Worm (Caenorhabditis elegans) whole organism, L4/young adult: ENCODE data around the gene Y5H2B.3.
"Not testable (repeated sequence)": the region's sequence is repeated elsewhere in the genome, so short reads cannot be mapped to it uniquely, and the experiment has no call there.

ENCODE experiments used
- W03F9.2 ChIP-seq: fragments of 150-350 bp; optimal IDR thresholded peaks from 2 replicates; lab custom pipeline; 2014; ENCODE audit warnings: missing biosample characterization, missing genetic modification characterization
- dao-5 ChIP-seq: sonication (generic microtip); optimal IDR thresholded peaks from 2 replicates; lab custom pipeline; 2016; ENCODE audit warnings: missing genotype, missing genetic modification characterization, moderate library complexity, missing compliant biosample characterization
- him-1 ChIP-seq: sonication (generic microtip); optimal IDR thresholded peaks from 2 replicates; lab custom pipeline; 2016; ENCODE audit warnings: missing genotype, missing genetic modification reagents, missing genetic modification characterization, missing compliant biosample characterization

The Y5H2B.3 gene

ce11 chrV:2187864-2188345 is at the start of gene Y5H2B.3:
Gene Y5H2B.3 (plus strand): TSS chrV:2188295.
- no peak for TF ChIP-seq him-1 (tag; lab: Kevin White, UChicago)
- no peak for TF ChIP-seq dao-5 (tag; lab: Kevin White, UChicago)
- no peak for TF ChIP-seq W03F9.2

- TF ChIP-seq dao-5 (tag; lab: Kevin White, UChicago) (no peak), W03F9.2 (no peak), him-1 (tag; lab: Kevin White, UChicago) (no peak)
Measured at ce11 chrV:2139918-2140317, 48.2 kb upstream of the Y5H2B.3 start, which contains the start of gene F22F7.7. Gene F22F7.7 (minus strand): TSS chrV:2140042.

- not testable (repeated sequence) for TF ChIP-seq W03F9.2; him-1 (tag; lab: Kevin White, UChicago); dao-5 (tag; lab: Kevin White, UChicago)
Measured at ce11 chrV:2144408-2144807, 43.7 kb upstream of the Y5H2B.3 start, which contains the start of gene F22F7.12. Gene F22F7.12 (minus strand): TSS chrV:2144508.

ce11 chrV:2146044-2146443 is 42.1 kb upstream of the Y5H2B.3 start, which contains the start of gene str-52:
Gene str-52 (minus strand): TSS chrV:2146144.
- no peak for TF ChIP-seq W03F9.2

ce11 chrV:2146795-2147194 is 41.3 kb upstream of the Y5H2B.3 start, which contains the start of gene srbc-20:
Gene srbc-20 (plus strand): TSS chrV:2147095.
- TF ChIP-seq W03F9.2 (no peak), him-1 (tag; lab: Kevin White, UChicago) (no peak), dao-5 (tag; lab: Kevin White, UChicago) (no peak)

- TF ChIP-seq dao-5 (tag; lab: Kevin White, UChicago) (no peak), W03F9.2 (no peak), him-1 (tag; lab: Kevin White, UChicago) (no peak)
Measured at ce11 chrV:2149432-2149831, 38.7 kb upstream of the Y5H2B.3 start, which contains the start of gene C45H4.21. Gene C45H4.21 (minus strand): TSS chrV:2149532.

- TF ChIP-seq dao-5 (tag; lab: Kevin White, UChicago) (no peak), W03F9.2 (no peak), him-1 (tag; lab: Kevin White, UChicago) (no peak)
Measured at ce11 chrV:2150876-2151275, 37.2 kb upstream of the Y5H2B.3 start, which contains the start of gene C45H4.13. Gene C45H4.13 (minus strand): TSS chrV:2150976.

ce11 chrV:2151458-2151857 is 36.6 kb upstream of the Y5H2B.3 start, which contains the start of gene srbc-24:
Gene srbc-24 (plus strand): TSS chrV:2151758.
- TF ChIP-seq W03F9.2 (no peak), him-1 (tag; lab: Kevin White, UChicago) (no peak), dao-5 (tag; lab: Kevin White, UChicago) (no peak)

- TF ChIP-seq W03F9.2 (no peak), him-1 (tag; lab: Kevin White, UChicago) (no peak), dao-5 (tag; lab: Kevin White, UChicago) (no peak)
Measured at ce11 chrV:2153274-2153673, 34.8 kb upstream of the Y5H2B.3 start, which contains the start of gene srbc-23. Gene srbc-23 (plus strand): TSS chrV:2153574.

ce11 chrV:2155232-2155631 is 32.9 kb upstream of the Y5H2B.3 start, which contains the start of gene srbc-21:
Gene srbc-21 (plus strand): TSS chrV:2155532.
- TF ChIP-seq him-1 (tag; lab: Kevin White, UChicago) (no peak), W03F9.2 (no peak), dao-5 (tag; lab: Kevin White, UChicago) (no peak)

- TF ChIP-seq W03F9.2: no peak
- TF ChIP-seq him-1 (tag; lab: Kevin White, UChicago): no peak
- TF ChIP-seq dao-5 (tag; lab: Kevin White, UChicago): no peak
Measured at ce11 chrV:2156830-2157229, 31.3 kb upstream of the Y5H2B.3 start, which contains the start of gene srbc-22. Gene srbc-22 (plus strand): TSS chrV:2157130.

- no peak for TF ChIP-seq him-1 (tag; lab: Kevin White, UChicago)
- no peak for TF ChIP-seq dao-5 (tag; lab: Kevin White, UChicago)
- no peak for TF ChIP-seq W03F9.2
Measured at ce11 chrV:2159331-2159730, 28.8 kb upstream of the Y5H2B.3 start, which contains the start of gene C45H4.14. Gene C45H4.14 (minus strand): TSS chrV:2159431.

ce11 chrV:2163735-2164134 is 24.4 kb upstream of the Y5H2B.3 start, which contains the start of gene str-255:
Gene str-255 (minus strand): TSS chrV:2163835.
- TF ChIP-seq him-1 (tag; lab: Kevin White, UChicago): no peak
- TF ChIP-seq W03F9.2: no peak
- no peak for TF ChIP-seq dao-5 (tag; lab: Kevin White, UChicago)

- TF ChIP-seq him-1 (tag; lab: Kevin White, UChicago): no peak
Measured at ce11 chrV:2166679-2167078, 21.4 kb upstream of the Y5H2B.3 start, which contains the start of gene srbc-19. Gene srbc-19 (minus strand): TSS chrV:2166779.

ce11 chrV:2174465-2174864 is 13.6 kb upstream of the Y5H2B.3 start:
- no peak for TF ChIP-seq dao-5 (tag; lab: Kevin White, UChicago)
- TF ChIP-seq W03F9.2: no peak
- no peak for TF ChIP-seq him-1 (tag; lab: Kevin White, UChicago)
